5 fruit fly cellular contexts compared by ENCODE assay signal in genomic region chrX:2212327-2212820, dm6.
TF ChIP-seq lines count a peak whose summit lies in the region.

No protein-coding gene starts in this region.

- TF ChIP-seq CTCF in whole organism, embryonic (GFP tag; optimal IDR thresholded peaks at IDR 0.05; lab: Kevin White, UChicago), result no peak

TF ChIP-seq in whole organism, adult, 20 proteins besides CTCF, POLR2A, EP300 and RAD21:
- TF ChIP-seq cnc (optimal IDR thresholded peaks at IDR 0.05; lab: Kevin White, UChicago), result no peak
- TF ChIP-seq toe (GFP tag; optimal IDR thresholded peaks at IDR 0.05; lab: Kevin White, UChicago), result no peak
- no peak for TF ChIP-seq pad (GFP tag; optimal IDR thresholded peaks at IDR 0.05; lab: Kevin White, UChicago)
- TF ChIP-seq CG5204 (GFP tag; optimal IDR thresholded peaks at IDR 0.05; lab: Kevin White, UChicago), result no peak
- no peak for TF ChIP-seq bab1 (GFP tag; optimal IDR thresholded peaks at IDR 0.05; lab: Kevin White, UChicago)
- TF ChIP-seq tj (GFP tag; optimal IDR thresholded peaks at IDR 0.05; lab: Kevin White, UChicago), result no peak
- peak; percentile 17 for TF ChIP-seq Hr96 (GFP tag; optimal IDR thresholded peaks at IDR 0.05; lab: Kevin White, UChicago)
- TF ChIP-seq CG14711 (tag; optimal IDR thresholded peaks at IDR 0.05; lab: Kevin White, UChicago), result peak; percentile 12
- no peak for TF ChIP-seq Crg-1 (GFP tag; optimal IDR thresholded peaks at IDR 0.05; lab: Kevin White, UChicago)
- TF ChIP-seq kay (GFP tag; lab: Kevin White, UChicago; ENCODE audit: borderline replicate concordance), result no peak
- TF ChIP-seq Mnt (GFP tag; optimal IDR thresholded peaks at IDR 0.05; lab: Kevin White, UChicago), result no peak
- TF ChIP-seq CG7045 (GFP tag; optimal IDR thresholded peaks at IDR 0.05; lab: Kevin White, UChicago), result no peak

TF ChIP-seq in whole organism, embryonic, 481 proteins besides CTCF, POLR2A, EP300 and RAD21:
- peak; percentile 14 for TF ChIP-seq Blimp-1 (GFP tag; optimal IDR thresholded peaks at IDR 0.05; lab: Kevin White, UChicago)
- TF ChIP-seq Ssrp (tag; optimal IDR thresholded peaks at IDR 0.05; lab: Kevin White, UChicago), result no peak
- no peak for TF ChIP-seq hkb (optimal IDR thresholded peaks at IDR 0.05; lab: Kevin White, UChicago)
- TF ChIP-seq hkb (GFP tag; IDR thresholded peaks at IDR 0.05; lab: Robert Waterston, UW), result no peak
- TF ChIP-seq pfk (GFP tag; optimal IDR thresholded peaks at IDR 0.05; lab: Kevin White, UChicago), result no peak
- TF ChIP-seq otp (GFP tag; IDR thresholded peaks at IDR 0.05; lab: Robert Waterston, UW), result no peak
- peak; percentile 25 for TF ChIP-seq Med (GFP tag; lab: Kevin White, UChicago)
- TF ChIP-seq CG11504 (tag; optimal IDR thresholded peaks at IDR 0.05; lab: Kevin White, UChicago), result peak; percentile 6

TF ChIP-seq in whole organism, prepupa, 60 proteins besides CTCF, POLR2A, EP300 and RAD21 (continues in another document):
- TF ChIP-seq Blimp-1 (GFP tag; optimal IDR thresholded peaks at IDR 0.05; lab: Kevin White, UChicago) (no peak), spab (GFP tag; optimal IDR thresholded peaks at IDR 0.05; lab: Kevin White, UChicago) (no peak), Sox15 (GFP tag; optimal IDR thresholded peaks at IDR 0.05; lab: Kevin White, UChicago) (no peak), CG16779 (tag; optimal IDR thresholded peaks at IDR 0.05; lab: Kevin White, UChicago) (no peak), CG3032 (tag; optimal IDR thresholded peaks at IDR 0.05; lab: Kevin White, UChicago) (no peak), CG6276 (GFP tag; optimal IDR thresholded peaks at IDR 0.05; lab: Kevin White, UChicago) (no peak), topi (GFP tag; optimal IDR thresholded peaks at IDR 0.05; lab: Kevin White, UChicago) (peak; percentile 9), OdsH (GFP tag; optimal IDR thresholded peaks at IDR 0.05; lab: Kevin White, UChicago) (no peak), cyc (GFP tag; optimal IDR thresholded peaks at IDR 0.05; lab: Kevin White, UChicago) (no peak), Smox (GFP tag; optimal IDR thresholded peaks at IDR 0.05; lab: Kevin White, UChicago) (no peak), svp (GFP tag; lab: Kevin White, UChicago) (peak; percentile 92), fkh (GFP tag; optimal IDR thresholded peaks at IDR 0.05; lab: Kevin White, UChicago) (no peak), Eip78C (GFP tag; lab: Kevin White, UChicago) (peak; percentile 20), net (GFP tag; optimal IDR thresholded peaks at IDR 0.05; lab: Kevin White, UChicago) (no peak), Lpt (GFP tag; optimal IDR thresholded peaks at IDR 0.05; lab: Kevin White, UChicago) (no peak), Eip93F (GFP tag; optimal IDR thresholded peaks at IDR 0.05; lab: Kevin White, UChicago) (no peak), CG32006 (GFP tag; optimal IDR thresholded peaks at IDR 0.05; lab: Kevin White, UChicago) (no peak), CG1621 (tag; optimal IDR thresholded peaks at IDR 0.05; lab: Kevin White, UChicago) (no peak), CG11762 (GFP tag; optimal IDR thresholded peaks at IDR 0.05; lab: Kevin White, UChicago; ENCODE audit: insufficient read depth) (no peak), salr (GFP tag; optimal IDR thresholded peaks at IDR 0.05; lab: Kevin White, UChicago) (no peak), CG8319 (GFP tag; optimal IDR thresholded peaks at IDR 0.05; lab: Kevin White, UChicago) (no peak), acj6 (GFP tag; optimal IDR thresholded peaks at IDR 0.05; lab: Kevin White, UChicago) (no peak), CG11902 (GFP tag; optimal IDR thresholded peaks at IDR 0.05; lab: Kevin White, UChicago) (no peak), CG15336 (GFP tag; IDR thresholded peaks at IDR 0.05; lab: Robert Waterston, UW) (peak; percentile 42; the same call in 1 of the 2 replicates), esn (GFP tag; optimal IDR thresholded peaks at IDR 0.05; lab: Kevin White, UChicago) (no peak), Hr38 (GFP tag; optimal IDR thresholded peaks at IDR 0.05; lab: Kevin White, UChicago) (no peak), CG6808 (GFP tag; optimal IDR thresholded peaks at IDR 0.05; lab: Kevin White, UChicago) (no peak)

TF ChIP-seq in whole organism, pupa, 21 proteins besides CTCF, POLR2A, EP300 and RAD21:
- TF ChIP-seq CG12605 (GFP tag; IDR thresholded peaks at IDR 0.05; lab: Robert Waterston, UW) (no peak), CG14655 (GFP tag; optimal IDR thresholded peaks at IDR 0.05; lab: Kevin White, UChicago) (peak; percentile 6), CG15710 (tag; optimal IDR thresholded peaks at IDR 0.05; lab: Kevin White, UChicago) (no peak), EcR (GFP tag; optimal IDR thresholded peaks at IDR 0.05; lab: Kevin White, UChicago) (no peak), CG13204 (GFP tag; optimal IDR thresholded peaks at IDR 0.05; lab: Kevin White, UChicago) (no peak), Snoo (tag; optimal IDR thresholded peaks at IDR 0.05; lab: Kevin White, UChicago) (no peak), Pif1B (GFP tag; optimal IDR thresholded peaks at IDR 0.05; lab: Kevin White, UChicago) (no peak), CG8301 (tag; optimal IDR thresholded peaks at IDR 0.05; lab: Kevin White, UChicago) (no peak), CG9948 (tag; optimal IDR thresholded peaks at IDR 0.05; lab: Kevin White, UChicago) (no peak), rn (GFP tag; IDR thresholded peaks at IDR 0.05; lab: Robert Waterston, UW) (no peak), CG32121 (GFP tag; IDR thresholded peaks at IDR 0.05; lab: Robert Waterston, UW) (peak; percentile 47), CG17806 (tag; optimal IDR thresholded peaks at IDR 0.05; lab: Kevin White, UChicago) (no peak), CG4496 (GFP tag; IDR thresholded peaks at IDR 0.05; lab: Robert Waterston, UW) (no peak), gl (tag; optimal IDR thresholded peaks at IDR 0.05; lab: Kevin White, UChicago) (no peak), D1 (tag; optimal IDR thresholded peaks at IDR 0.05; lab: Kevin White, UChicago) (no peak), Ets98B (GFP tag; IDR thresholded peaks at IDR 0.05; lab: Robert Waterston, UW) (peak; percentile 60), CG10348 (GFP tag; IDR thresholded peaks at IDR 0.05; lab: Robert Waterston, UW) (no peak), CG34367 (tag; optimal IDR thresholded peaks at IDR 0.05; lab: Kevin White, UChicago) (no peak), fd96Ca (GFP tag; IDR thresholded peaks at IDR 0.05; lab: Robert Waterston, UW) (0 out of 3 replicates have a peak, but pooled peaks have one; percentile 26), Pif1A (GFP tag; optimal IDR thresholded peaks at IDR 0.05; lab: Kevin White, UChicago) (peak; percentile 8), CG8159 (tag; optimal IDR thresholded peaks at IDR 0.05; lab: Kevin White, UChicago) (no peak)

TF ChIP-seq in whole organism, wandering third instar larva, 38 proteins besides CTCF, POLR2A, EP300 and RAD21:
- TF ChIP-seq HLH106 (tag; optimal IDR thresholded peaks at IDR 0.05; lab: Kevin White, UChicago) (peak; percentile 36), Myc (optimal IDR thresholded peaks at IDR 0.05; lab: Kevin White, UChicago) (no peak), foxo (GFP tag; optimal IDR thresholded peaks at IDR 0.05; lab: Kevin White, UChicago) (peak in 1 of 2 experiments; percentile 23), fru (GFP tag; optimal IDR thresholded peaks at IDR 0.05; lab: Kevin White, UChicago) (peak; percentile 36), pan (optimal IDR thresholded peaks at IDR 0.05; lab: Kevin White, UChicago) (no peak), Rel (GFP tag; optimal IDR thresholded peaks at IDR 0.05; lab: Kevin White, UChicago) (no peak), Rel (tag; optimal IDR thresholded peaks at IDR 0.05; lab: Kevin White, UChicago) (peak; percentile 65), h (GFP tag; optimal IDR thresholded peaks at IDR 0.05; lab: Kevin White, UChicago) (peak; percentile 15), Vsx2 (GFP tag; optimal IDR thresholded peaks at IDR 0.05; lab: Kevin White, UChicago; ENCODE audit: partially characterized antibody) (no peak)
